Fruit fly (Drosophila melanogaster): ENCODE data around the gene Obp69a.

The Obp69a gene

dm6 chr3L:12406999-12407632, 11.1 kb downstream of the Obp69a start (continued):
- peak; percentile 93 for TF ChIP-seq CG7372 (GFP tag; IDR thresholded peaks at IDR 0.05)
- TF ChIP-seq D (optimal IDR thresholded peaks at IDR 0.05), result no peak
- peak; percentile 46 for TF ChIP-seq D (GFP tag; optimal IDR thresholded peaks at IDR 0.05)
- TF ChIP-seq CG18599 (GFP tag; optimal IDR thresholded peaks at IDR 0.05), result peak; percentile 97
- TF ChIP-seq CG8388 (GFP tag; optimal IDR thresholded peaks at IDR 0.05), result no peak
- TF ChIP-seq abd-A (tag; optimal IDR thresholded peaks at IDR 0.05), result peak; percentile 94
- peak; percentile 74 for TF ChIP-seq CG32532 (GFP tag; IDR thresholded peaks at IDR 0.05)
- TF ChIP-seq ase (GFP tag; IDR thresholded peaks at IDR 0.05), result peak; percentile 82; the same call in 2 of the 3 replicates
- peak; percentile 79 for TF ChIP-seq btn (GFP tag; optimal IDR thresholded peaks at IDR 0.05)
- TF ChIP-seq tin (GFP tag; optimal IDR thresholded peaks at IDR 0.05), result peak; percentile 55
- TF ChIP-seq sna (GFP tag; IDR thresholded peaks at IDR 0.05; ENCODE audit: partially characterized antibody), result peak; percentile 24; the same call in 1 of the 2 replicates
- peak; percentile 81 for TF ChIP-seq lilli (GFP tag; optimal IDR thresholded peaks at IDR 0.05)
- peak; percentile 70 for TF ChIP-seq CG4360 (GFP tag; IDR thresholded peaks at IDR 0.05)
- TF ChIP-seq CG12104 (GFP tag; optimal IDR thresholded peaks at IDR 0.05), result peak; percentile 80
- peak; percentile 75 for TF ChIP-seq CG13424 (tag; optimal IDR thresholded peaks at IDR 0.05)
- TF ChIP-seq CG43689 (GFP tag; IDR thresholded peaks at IDR 0.05), result peak; percentile 90
- peak; percentile 71 for TF ChIP-seq H2.0 (GFP tag; IDR thresholded peaks at IDR 0.05)
- TF ChIP-seq Mes4 (GFP tag; optimal IDR thresholded peaks at IDR 0.05), result peak; percentile 78
- TF ChIP-seq ttk (GFP tag; IDR thresholded peaks at IDR 0.05), result peak; percentile 74; the same call in 1 of the 2 replicates
- TF ChIP-seq gro (GFP tag; optimal IDR thresholded peaks at IDR 0.05), result peak; percentile 96
- TF ChIP-seq insv (GFP tag; optimal IDR thresholded peaks at IDR 0.05), result peak; percentile 48 to 78
- peak; percentile 93 for TF ChIP-seq CG15011 (GFP tag; optimal IDR thresholded peaks at IDR 0.05)
- peak; percentile 98 for TF ChIP-seq NK7.1 (GFP tag; optimal IDR thresholded peaks at IDR 0.05)
- peak; percentile 98 for TF ChIP-seq seq (GFP tag; IDR thresholded peaks at IDR 0.05)
- TF ChIP-seq yki (optimal IDR thresholded peaks at IDR 0.05), result no peak
- TF ChIP-seq CG6854 (GFP tag; optimal IDR thresholded peaks at IDR 0.05), result peak; percentile 87
- TF ChIP-seq pita (GFP tag; optimal IDR thresholded peaks at IDR 0.05), result no peak
- peak; percentile 72 for TF ChIP-seq Ravus (GFP tag; IDR thresholded peaks at IDR 0.05)
- TF ChIP-seq CG13894 (tag; optimal IDR thresholded peaks at IDR 0.05), result peak; percentile 93
- peak; percentile 79 for TF ChIP-seq bowl (GFP tag; IDR thresholded peaks at IDR 0.05)
- TF ChIP-seq CG16813 (GFP tag; IDR thresholded peaks at IDR 0.05; ENCODE audit: partially characterized antibody), result no peak
- no peak for TF ChIP-seq ab (GFP tag; optimal IDR thresholded peaks at IDR 0.05)
- TF ChIP-seq Bteb2 (GFP tag; optimal IDR thresholded peaks at IDR 0.05), result peak; percentile 90
- peak; percentile 92 for TF ChIP-seq CG1024 (GFP tag; IDR thresholded peaks at IDR 0.05)
- TF ChIP-seq CG17829 (tag; optimal IDR thresholded peaks at IDR 0.05), result peak; percentile 22
- peak; percentile 90 for TF ChIP-seq sima (GFP tag; optimal IDR thresholded peaks at IDR 0.05)
- peak; percentile 80 for TF ChIP-seq pfk (GFP tag; optimal IDR thresholded peaks at IDR 0.05)
- no peak for TF ChIP-seq stwl (tag; optimal IDR thresholded peaks at IDR 0.05)
- peak; percentile 79 for TF ChIP-seq mam (GFP tag; optimal IDR thresholded peaks at IDR 0.05)
- TF ChIP-seq lmd (GFP tag; IDR thresholded peaks at IDR 0.05), result peak; percentile 62; the same call in 1 of the 2 replicates
- peak; percentile 53 for TF ChIP-seq CG4617 (GFP tag; optimal IDR thresholded peaks at IDR 0.05; ENCODE audit: borderline replicate concordance)
- TF ChIP-seq CG31365 (tag; optimal IDR thresholded peaks at IDR 0.05), result peak; percentile 88
- TF ChIP-seq CG10959 (GFP tag; IDR thresholded peaks at IDR 0.05), result peak; percentile 53; the same call in 1 of the 2 replicates
- peak; percentile 75 to 91 for TF ChIP-seq dpn (GFP tag; optimal IDR thresholded peaks at IDR 0.05)
- peak; percentile 92 for TF ChIP-seq chm (GFP tag; IDR thresholded peaks at IDR 0.05)
- no peak; the same call in 1 of the 2 replicates for TF ChIP-seq GATAe (GFP tag; conservative IDR thresholded peaks at IDR 0.05)
- peak; percentile 84 for TF ChIP-seq CG11723 (GFP tag; optimal IDR thresholded peaks at IDR 0.05)
- peak; percentile 16 for TF ChIP-seq CG33557 (GFP tag; optimal IDR thresholded peaks at IDR 0.05)
- peak; percentile 81 for TF ChIP-seq zfh1 (GFP tag; IDR thresholded peaks at IDR 0.05)
- peak; percentile 15 for TF ChIP-seq corto (GFP tag; optimal IDR thresholded peaks at IDR 0.05)
